Worm (Caenorhabditis elegans) whole organism, early embryonic: ENCODE measurements around the gene srw-14.

ENCODE experiments used
- B0310.2 ChIP-seq: sonication (generic microtip); optimal IDR thresholded peaks from 2 replicates; lab custom pipeline; 2016; ENCODE audit warnings: mild to moderate bottlenecking, missing genetic modification characterization, missing compliant biosample characterization
- aly-1 ChIP-seq: sonication (generic microtip); optimal IDR thresholded peaks from 2 replicates; lab custom pipeline; 2016; ENCODE audit warnings: missing genetic modification characterization, missing compliant biosample characterization
- ama-1 ChIP-seq: fragments of 150-350 bp; optimal IDR thresholded peaks from 2 replicates; lab custom pipeline; 2014
- ceh-13 ChIP-seq: fragments of 200-800 bp; sonication (Bioruptor generic); optimal IDR thresholded peaks from 2 replicates; lab custom pipeline; 2018; ENCODE audit warnings: mild to moderate bottlenecking, missing genetic modification characterization, missing compliant biosample characterization
- ceh-36 ChIP-seq: sonication (generic microtip); optimal IDR thresholded peaks from 2 replicates; lab custom pipeline; 2016; ENCODE audit warnings: missing genetic modification characterization, inconsistent platforms, missing compliant biosample characterization
- flt-1 ChIP-seq: fragments of 200-800 bp; sonication (Bioruptor generic); IDR thresholded peaks from 2 replicates; pipeline ENCODE4 v1.3.6; 2022; ENCODE audit warnings: missing genetic modification characterization, missing compliant biosample characterization
- hmbx-1 ChIP-seq: sonication (generic microtip); optimal IDR thresholded peaks from 2 replicates; lab custom pipeline; 2016; ENCODE audit warnings: mild to moderate bottlenecking, missing genetic modification characterization, missing compliant biosample characterization
- hmg-4 ChIP-seq: fragments of 200-800 bp; sonication (Bioruptor generic); optimal IDR thresholded peaks from 2 replicates; lab custom pipeline; 2018; ENCODE audit warnings: mild to moderate bottlenecking, missing genetic modification characterization, missing compliant biosample characterization
- scrt-1 ChIP-seq: fragments of 200-800 bp; sonication (Bioruptor generic); IDR thresholded peaks from 2 replicates; pipeline ENCODE4 v1.3.6; 2022; ENCODE audit warnings: missing genetic modification characterization, missing compliant biosample characterization
- tbx-11 ChIP-seq: fragments of 200-800 bp; sonication (Bioruptor generic); IDR thresholded peaks from 2 replicates; pipeline ENCODE4 v1.3.6; 2022; ENCODE audit warnings: missing genetic modification characterization, missing compliant biosample characterization
- tbx-37 ChIP-seq: fragments of 200-800 bp; sonication (Bioruptor generic); conservative IDR thresholded peaks from 2 replicates; pipeline ENCODE4 v1.3.6; 2022; ENCODE audit warnings: missing genetic modification reagents, missing genetic modification characterization, missing compliant biosample characterization
- tra-4 ChIP-seq: sonication (generic microtip); optimal IDR thresholded peaks from 2 replicates; lab custom pipeline; 2017; ENCODE audit warnings: missing genetic modification characterization, missing compliant biosample characterization

- TF ChIP-seq ama-1 (lab: Kevin White, UChicago) = no peak
- TF ChIP-seq tbx-37 (GFP tag; lab: Robert Waterston, UW) = no peak
- no peak for TF ChIP-seq aly-1 (tag; lab: Kevin White, UChicago)
- no peak for TF ChIP-seq tra-4 (tag; lab: Kevin White, UChicago)
- TF ChIP-seq scrt-1 (GFP tag; lab: Robert Waterston, UW) = no peak
- no peak for TF ChIP-seq hmbx-1 (tag; lab: Kevin White, UChicago)
- no peak for TF ChIP-seq tbx-11 (GFP tag; lab: Robert Waterston, UW)
- TF ChIP-seq ceh-36 = no peak
- TF ChIP-seq hmg-4 (GFP tag; lab: Kevin White, UChicago) = no peak
- no peak for TF ChIP-seq flt-1 (GFP tag; lab: Robert Waterston, UW)
- no peak for TF ChIP-seq ceh-13 (GFP tag; lab: Kevin White, UChicago)
- TF ChIP-seq B0310.2 (tag; lab: Kevin White, UChicago) = no peak
Observed at ce11 chrV:15179757-15180156, 46.0 kb upstream of the srw-14 start, which contains the start of gene T09F5.10.
